Fruit fly (Drosophila melanogaster): ENCODE measurements around the gene CG13039.

dm6 chr3L:16362119-16362653 is 35.6 kb upstream of the CG13039 start, which contains the start of gene Cpr72Ea:
- TF ChIP-seq Sin3A (optimal IDR thresholded peaks at IDR 0.05) (no peak), psq (optimal IDR thresholded peaks at IDR 0.05) (no peak), ttk (optimal IDR thresholded peaks at IDR 0.05) (no peak), insv (optimal IDR thresholded peaks at IDR 0.05) (no peak)

Data from Kc167 (cell line).